Worm (Caenorhabditis elegans) whole organism, mixed stage, embryonic: ENCODE data around the gene srh-183.
"Not testable (repeated sequence)": the region's sequence is repeated elsewhere in the genome, so short reads cannot be mapped to it uniquely, and the experiment has no call there.

Experiments used
- nhr-76 ChIP-seq: sonication (generic microtip); optimal IDR thresholded peaks from 2 replicates; lab custom pipeline; 2017; ENCODE audit warnings: missing biosample characterization, missing genetic modification characterization
- sptf-1 ChIP-seq: sonication (generic microtip); optimal IDR thresholded peaks from 2 replicates; lab custom pipeline; 2017; ENCODE audit warnings: mild to moderate bottlenecking, missing genetic modification characterization, moderate library complexity, missing compliant biosample characterization

- TF ChIP-seq nhr-76, sptf-1 (tag; lab: Kevin White, UChicago): not testable (repeated sequence)
Observed at ce11 chrV:19948993-19949392, 29.1 kb downstream of the srh-183 start, which contains the start of gene tmed-4.
